Worm (Caenorhabditis elegans): ENCODE data around the gene ZK892.4.

ZK892.4 gene

ce11 chrII:10001065-10001464 lies 5.3 kb upstream of the ZK892.4 start, which contains the start of gene nlt-1:
nlt-1 (minus strand) TSS chrII:10001142.
- TF ChIP-seq nhr-25 (tag; optimal IDR thresholded peaks at IDR 0.05) (no peak), nhr-237 (tag; optimal IDR thresholded peaks at IDR 0.05) (no peak), elt-2 (tag; optimal IDR thresholded peaks at IDR 0.05) (peak; percentile 98), nhr-77 (tag; optimal IDR thresholded peaks at IDR 0.05) (no peak), ztf-4 (tag; optimal IDR thresholded peaks at IDR 0.05) (no peak), zag-1 (tag; optimal IDR thresholded peaks at IDR 0.05) (no peak), lsy-12 (tag; optimal IDR thresholded peaks at IDR 0.05) (no peak), nhr-67 (tag; optimal IDR thresholded peaks at IDR 0.05) (no peak), fos-1 (tag; optimal IDR thresholded peaks at IDR 0.05) (no peak), tbx-2 (tag; optimal IDR thresholded peaks at IDR 0.05) (no peak), nhr-23 (tag; optimal IDR thresholded peaks at IDR 0.05) (peak; percentile 13), mml-1 (tag; optimal IDR thresholded peaks at IDR 0.05) (no peak), pha-4 (tag; optimal IDR thresholded peaks at IDR 0.05) (peak; percentile 50), jun-1 (tag; optimal IDR thresholded peaks at IDR 0.05) (peak; percentile 80), ceh-82 (tag; optimal IDR thresholded peaks at IDR 0.05) (no peak), eor-1 (tag; optimal IDR thresholded peaks at IDR 0.05) (no peak), R02D3.7 (tag; optimal IDR thresholded peaks at IDR 0.05) (no peak), pqm-1 (tag; optimal IDR thresholded peaks at IDR 0.05) (peak; percentile 98), ztf-11 (tag; optimal IDR thresholded peaks at IDR 0.05) (no peak), ZK546.5 (tag; optimal IDR thresholded peaks at IDR 0.05) (no peak), fkh-2 (tag; optimal IDR thresholded peaks at IDR 0.05) (no peak), lin-39 (tag; optimal IDR thresholded peaks at IDR 0.05) (no peak)

DNA sequence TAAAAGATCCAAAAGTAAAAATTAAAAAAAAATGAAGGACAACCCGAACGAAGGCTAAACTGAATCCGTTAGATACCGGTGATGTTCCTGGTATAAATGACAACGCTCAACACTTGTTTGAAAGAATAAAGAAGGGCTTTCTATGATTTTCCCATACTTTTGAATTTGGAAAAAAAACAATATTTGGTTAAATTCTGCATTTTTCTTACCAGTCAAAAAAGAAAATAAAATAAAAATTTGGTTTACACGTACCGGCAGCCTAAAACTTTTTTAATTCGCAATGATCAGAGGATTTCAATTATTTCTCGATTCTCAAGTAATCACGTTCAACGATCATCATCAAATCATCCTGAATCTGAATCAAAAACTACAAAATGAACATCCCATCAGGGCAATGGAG lies 4.8 kb upstream of the ZK892.4 start, which contains the start of gene ZK892.3:
Gene ZK892.3 (plus strand): TSS at position 301 of the 400 bp plus-strand sequence.
- TF ChIP-seq daf-12 (tag; optimal IDR thresholded peaks at IDR 0.05) (no peak), ceh-82 (tag; optimal IDR thresholded peaks at IDR 0.05) (no peak), egl-27 (tag; optimal IDR thresholded peaks at IDR 0.05) (no peak), hmg-11 (tag; optimal IDR thresholded peaks at IDR 0.05) (no peak), nhr-43 (tag; optimal IDR thresholded peaks at IDR 0.05; ENCODE audit: poor library complexity, severe bottlenecking) (no peak), R02D3.7 (tag; optimal IDR thresholded peaks at IDR 0.05) (no peak), ceh-9 (tag; optimal IDR thresholded peaks at IDR 0.05) (no peak), elt-2 (tag; optimal IDR thresholded peaks at IDR 0.05) (no peak), eor-1 (tag; optimal IDR thresholded peaks at IDR 0.05) (no peak), lin-15B (tag; optimal IDR thresholded peaks at IDR 0.05) (no peak)

ce11 chrII:10007917-10008316 lies 1.6 kb downstream of the ZK892.4 start, which contains the start of gene ZK892.5:
ZK892.5 (plus strand) TSS chrII:10008217.
- TF ChIP-seq nhr-25 (tag; optimal IDR thresholded peaks at IDR 0.05) = no peak
- TF ChIP-seq R02D3.7 (tag; optimal IDR thresholded peaks at IDR 0.05) = no peak
- TF ChIP-seq lin-15B (tag; optimal IDR thresholded peaks at IDR 0.05) = no peak
- no peak for TF ChIP-seq ama-1 (optimal IDR thresholded peaks at IDR 0.05)
- no peak for TF ChIP-seq unc-62 (GFP tag; optimal IDR thresholded peaks at IDR 0.05)
- no peak for TF ChIP-seq nhr-23 (tag; optimal IDR thresholded peaks at IDR 0.05)
- no peak for TF ChIP-seq fkh-2 (tag; optimal IDR thresholded peaks at IDR 0.05)
- no peak for TF ChIP-seq daf-12 (tag; optimal IDR thresholded peaks at IDR 0.05)
- TF ChIP-seq ZK546.5 (tag; optimal IDR thresholded peaks at IDR 0.05) = no peak
- TF ChIP-seq fos-1 (tag; optimal IDR thresholded peaks at IDR 0.05) = no peak
- no peak for TF ChIP-seq nfya-1 (tag; optimal IDR thresholded peaks at IDR 0.05; ENCODE audit: insufficient read depth)
- no peak for TF ChIP-seq zag-1 (tag; optimal IDR thresholded peaks at IDR 0.05)
- no peak for TF ChIP-seq elt-2 (tag; optimal IDR thresholded peaks at IDR 0.05)
- TF ChIP-seq egl-27 (tag; optimal IDR thresholded peaks at IDR 0.05) = no peak
- no peak for TF ChIP-seq ceh-82 (tag; optimal IDR thresholded peaks at IDR 0.05)
- no peak for TF ChIP-seq fkh-10 (GFP tag; optimal IDR thresholded peaks at IDR 0.05)
- TF ChIP-seq ceh-28 (tag; optimal IDR thresholded peaks at IDR 0.05) = no peak
- TF ChIP-seq elt-3 (tag; optimal IDR thresholded peaks at IDR 0.05) = no peak

DNA sequence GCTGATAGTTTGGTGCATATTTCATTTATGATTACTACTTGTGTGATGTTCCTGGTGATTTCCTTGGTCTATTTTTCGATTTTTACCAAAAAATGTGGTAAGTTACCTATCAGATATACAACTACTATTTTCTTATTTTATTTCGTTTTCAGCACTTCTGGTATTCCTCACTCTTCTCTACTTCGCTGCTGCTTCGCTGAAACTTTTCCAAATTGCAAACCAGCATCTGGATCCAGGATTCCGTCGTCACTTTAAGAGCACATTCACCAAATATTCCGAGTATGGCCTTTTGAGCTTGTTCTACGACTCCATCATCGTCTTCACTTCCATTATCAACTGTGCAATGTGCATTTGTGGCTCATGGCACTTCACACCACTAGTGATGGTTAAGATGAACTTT lies 2.2 kb downstream of the ZK892.4 start:
- TF ChIP-seq fkh-2 (tag; optimal IDR thresholded peaks at IDR 0.05) = no peak
- no peak for TF ChIP-seq ZK546.5 (tag; optimal IDR thresholded peaks at IDR 0.05)
- no peak for TF ChIP-seq ceh-82 (tag; optimal IDR thresholded peaks at IDR 0.05)
- no peak for TF ChIP-seq aly-2 (tag; optimal IDR thresholded peaks at IDR 0.05)
- no peak for TF ChIP-seq nhr-67 (tag; optimal IDR thresholded peaks at IDR 0.05)
- no peak for TF ChIP-seq pqm-1 (tag; optimal IDR thresholded peaks at IDR 0.05)
- no peak for TF ChIP-seq nhr-23 (tag; optimal IDR thresholded peaks at IDR 0.05)
- no peak for TF ChIP-seq pha-4 (tag; optimal IDR thresholded peaks at IDR 0.05)
- TF ChIP-seq ztf-11 (tag; optimal IDR thresholded peaks at IDR 0.05) = no peak
- no peak for TF ChIP-seq ceh-9 (tag; optimal IDR thresholded peaks at IDR 0.05)
- TF ChIP-seq ama-1 (optimal IDR thresholded peaks at IDR 0.05) = no peak
- no peak for TF ChIP-seq skn-1 (tag; optimal IDR thresholded peaks at IDR 0.05)
- TF ChIP-seq jun-1 (tag; optimal IDR thresholded peaks at IDR 0.05) = no peak
- TF ChIP-seq egl-27 (tag; optimal IDR thresholded peaks at IDR 0.05) = no peak
- TF ChIP-seq sea-2 (GFP tag; optimal IDR thresholded peaks at IDR 0.05) = no peak
- TF ChIP-seq nhr-25 (tag; optimal IDR thresholded peaks at IDR 0.05) = no peak
- no peak for TF ChIP-seq fos-1 (tag; optimal IDR thresholded peaks at IDR 0.05)
- TF ChIP-seq lin-15B (tag; optimal IDR thresholded peaks at IDR 0.05) = no peak
- no peak for TF ChIP-seq egl-5 (tag; optimal IDR thresholded peaks at IDR 0.05)
- no peak for TF ChIP-seq nhr-77 (tag; optimal IDR thresholded peaks at IDR 0.05)

Data from whole organism, L3 larva.